Worm (Caenorhabditis elegans) whole organism, L2 larva: ENCODE data around the gene D1022.3.

Experiments used
- aly-2 ChIP-seq: fragments of 150-350 bp; optimal IDR thresholded peaks from 2 replicates; lab custom pipeline; 2014; ENCODE audit warnings: missing biosample characterization, missing genetic modification characterization
- egl-27 ChIP-seq: sonication (generic microtip); optimal IDR thresholded peaks from 3 replicates; lab custom pipeline; 2017; ENCODE audit warnings: missing biosample characterization, missing genetic modification reagents, missing genetic modification characterization
- ztf-11 ChIP-seq: sonication (generic microtip); optimal IDR thresholded peaks from 2 replicates; lab custom pipeline; 2017; ENCODE audit warnings: missing biosample characterization, missing genetic modification characterization
- ztf-4 ChIP-seq: fragments of 150-350 bp; optimal IDR thresholded peaks from 2 replicates; lab custom pipeline; 2014; ENCODE audit warnings: missing biosample characterization, missing genetic modification characterization

DNA sequence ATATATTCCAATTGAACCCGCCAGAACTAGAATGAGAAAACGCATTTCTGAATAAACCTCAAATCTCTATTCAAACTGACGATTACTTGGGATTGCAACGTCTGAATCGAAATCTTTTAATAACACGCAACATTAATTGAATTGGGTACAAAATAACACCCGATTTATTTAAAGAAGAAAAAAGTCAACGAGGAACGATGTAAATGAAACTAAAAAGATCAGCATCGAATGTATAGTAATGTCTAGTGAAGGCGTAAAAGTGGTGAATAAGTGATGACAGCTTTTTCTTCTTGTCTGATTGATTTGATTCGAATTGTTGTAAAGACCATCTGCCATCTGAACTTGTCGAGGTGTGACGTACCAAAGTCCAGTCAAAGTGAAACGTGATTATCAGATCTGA is 37.5 kb upstream of the D1022.3 start, which contains the start of gene nas-23:
- TF ChIP-seq aly-2: no peak
- no peak for TF ChIP-seq ztf-4 (tag; lab: Kevin White, UChicago)
- TF ChIP-seq ztf-11 (tag; lab: Kevin White, UChicago): no peak
- TF ChIP-seq egl-27 (tag; lab: Kevin White, UChicago): no peak
